Fruit fly (Drosophila melanogaster) whole organism, pupa: Measurements from ENCODE around the gene Acsf2.
A peak's percentile ranks its signal among the peaks of the same experiment; 100 is the strongest.

Experiments
- CG12605 ChIP-seq: fragments of 200-800 bp; sonication (Bioruptor generic); IDR thresholded peaks from 2 replicates; pipeline ENCODE4 v1.3.6; 2022; ENCODE audit warnings: missing biosample characterization, missing genetic modification characterization
- CG13204 ChIP-seq: fragments of 200-800 bp; sonication (Bioruptor generic); optimal IDR thresholded peaks from 2 replicates; lab custom pipeline; 2018; ENCODE audit warnings: missing biosample characterization, mild to moderate bottlenecking, missing genetic modification characterization, moderate library complexity
- CG15710 ChIP-seq: fragments of 200-800 bp; sonication (Bioruptor generic); optimal IDR thresholded peaks from 2 replicates; lab custom pipeline; 2018; ENCODE audit warnings: missing biosample characterization, mild to moderate bottlenecking, missing genetic modification characterization, moderate library complexity
- CG17806 ChIP-seq: fragments of 200-800 bp; sonication (Bioruptor generic); optimal IDR thresholded peaks from 2 replicates; lab custom pipeline; 2018; ENCODE audit warnings: missing biosample characterization, mild to moderate bottlenecking, missing genetic modification characterization, moderate library complexity
- CG34367 ChIP-seq: fragments of 200-800 bp; sonication (Bioruptor generic); optimal IDR thresholded peaks from 2 replicates; lab custom pipeline; 2018; ENCODE audit warnings: missing biosample characterization, mild to moderate bottlenecking, missing genetic modification characterization
- CG4496 ChIP-seq: fragments of 200-800 bp; sonication (Bioruptor generic); IDR thresholded peaks from 3 replicates; pipeline ENCODE4 v1.3.6; 2022; ENCODE audit warnings: missing biosample characterization, missing genetic modification characterization
- CG8301 ChIP-seq: fragments of 200-800 bp; sonication (Bioruptor generic); optimal IDR thresholded peaks from 2 replicates; lab custom pipeline; 2018; ENCODE audit warnings: missing biosample characterization, mild to moderate bottlenecking, missing genetic modification characterization
- CG9948 ChIP-seq: fragments of 200-800 bp; sonication (Bioruptor generic); optimal IDR thresholded peaks from 2 replicates; lab custom pipeline; 2018; ENCODE audit warnings: missing biosample characterization, mild to moderate bottlenecking, missing genetic modification characterization, moderate library complexity
- D1 ChIP-seq: fragments of 200-800 bp; sonication (Bioruptor generic); optimal IDR thresholded peaks from 2 replicates; lab custom pipeline; 2018; ENCODE audit warnings: missing biosample characterization, mild to moderate bottlenecking, missing genetic modification characterization, moderate library complexity
- EcR ChIP-seq: fragments of 200-800 bp; sonication (Bioruptor generic); optimal IDR thresholded peaks from 3 replicates; lab custom pipeline; 2019; ENCODE audit warnings: missing biosample characterization, missing genetic modification characterization, mild to moderate bottlenecking, moderate library complexity, missing genetic modification reagents
- Pif1A ChIP-seq: fragments of 200-800 bp; sonication (Bioruptor generic); optimal IDR thresholded peaks from 3 replicates; lab custom pipeline; 2016; ENCODE audit warnings: missing biosample characterization, missing genetic modification characterization
- gl ChIP-seq: fragments of 200-800 bp; sonication (Bioruptor generic); optimal IDR thresholded peaks from 2 replicates; lab custom pipeline; 2018; ENCODE audit warnings: missing biosample characterization, mild to moderate bottlenecking, missing genetic modification characterization
- rn ChIP-seq: fragments of 200-800 bp; sonication (Bioruptor generic); IDR thresholded peaks from 2 replicates; pipeline ENCODE4 v1.3.6; 2022; ENCODE audit warnings: missing biosample characterization, missing genetic modification characterization

- TF ChIP-seq rn (GFP tag; lab: Robert Waterston, UW) (no peak), D1 (tag; lab: Kevin White, UChicago) (no peak), CG9948 (no peak), CG12605 (GFP tag; lab: Robert Waterston, UW) (0 out of 2 replicates have a peak, but pooled peaks have one; percentile 20), CG4496 (no peak), CG15710 (no peak), CG17806 (tag; lab: Kevin White, UChicago) (no peak), Pif1A (GFP tag; lab: Kevin White, UChicago) (no peak), gl (tag; lab: Kevin White, UChicago) (no peak), CG34367 (no peak), CG8301 (no peak), EcR (GFP tag; lab: Kevin White, UChicago) (no peak), CG13204 (GFP tag; lab: Kevin White, UChicago) (no peak)
Measured at dm6 chr2L:5314630-5315159, 27.3 kb downstream of the Acsf2 start, which contains the start of gene CG14024.
